Fruit fly (Drosophila melanogaster) whole organism, prepupa: ENCODE measurements around the gene sens-2.

Source experiments
- CG16779 ChIP-seq: fragments of 200-800 bp; sonication (Bioruptor generic); optimal IDR thresholded peaks from 3 replicates; lab custom pipeline; 2017; ENCODE audit warnings: missing biosample characterization, mild to moderate bottlenecking, missing genetic modification characterization
- CG3032 ChIP-seq: fragments of 200-800 bp; optimal IDR thresholded peaks from 2 replicates; lab custom pipeline; 2019; ENCODE audit warnings: missing biosample characterization, mild to moderate bottlenecking, missing genetic modification characterization, moderate library complexity
- CG6163 ChIP-seq: fragments of 200-800 bp; sonication (Bioruptor generic); IDR thresholded peaks from 3 replicates; pipeline ENCODE4 v1.3.6; 2022; ENCODE audit warnings: missing biosample characterization, missing genetic modification characterization
- Gug ChIP-seq: fragments of 200-800 bp; sonication (Bioruptor generic); IDR thresholded peaks from 2 replicates; pipeline ENCODE4 v1.3.6; 2022; ENCODE audit warnings: missing biosample characterization, missing genetic modification characterization
- Hr39 ChIP-seq: fragments of 200-800 bp; sonication (Bioruptor generic); optimal IDR thresholded peaks from 2 replicates; lab custom pipeline; 2016; ENCODE audit warnings: missing biosample characterization, missing genetic modification characterization
- OdsH ChIP-seq: fragments of 200-800 bp; sonication (Bioruptor generic); optimal IDR thresholded peaks from 3 replicates; lab custom pipeline; 2016; ENCODE audit warnings: missing biosample characterization, missing genetic modification characterization
- Smox ChIP-seq: fragments of 200-800 bp; sonication (Bioruptor generic); optimal IDR thresholded peaks from 3 replicates; lab custom pipeline; 2016; ENCODE audit warnings: missing biosample characterization, missing genetic modification characterization
- Sox102F ChIP-seq: fragments of 200-800 bp; sonication (Bioruptor generic); optimal IDR thresholded peaks from 2 replicates; lab custom pipeline; 2016; ENCODE audit warnings: missing biosample characterization, mild to moderate bottlenecking, missing genetic modification characterization
- acj6 ChIP-seq: fragments of 200-800 bp; sonication (Bioruptor generic); optimal IDR thresholded peaks from 3 replicates; lab custom pipeline; 2016; ENCODE audit warnings: missing biosample characterization, missing genetic modification characterization
- salr ChIP-seq, 2 experiments: fragments of 200-800 bp; sonication (Bioruptor generic); optimal IDR thresholded peaks; 3 replicates each; lab custom pipeline; 2016 to 2018; ENCODE audit warnings: missing biosample characterization in 2 of 2, missing genetic modification characterization in 2 of 2, mild to moderate bottlenecking in 1 of 2
- vri ChIP-seq: fragments of 200-800 bp; sonication (Bioruptor generic); optimal IDR thresholded peaks from 3 replicates; lab custom pipeline; 2016; ENCODE audit warnings: missing biosample characterization, mild to moderate bottlenecking, missing genetic modification characterization

DNA sequence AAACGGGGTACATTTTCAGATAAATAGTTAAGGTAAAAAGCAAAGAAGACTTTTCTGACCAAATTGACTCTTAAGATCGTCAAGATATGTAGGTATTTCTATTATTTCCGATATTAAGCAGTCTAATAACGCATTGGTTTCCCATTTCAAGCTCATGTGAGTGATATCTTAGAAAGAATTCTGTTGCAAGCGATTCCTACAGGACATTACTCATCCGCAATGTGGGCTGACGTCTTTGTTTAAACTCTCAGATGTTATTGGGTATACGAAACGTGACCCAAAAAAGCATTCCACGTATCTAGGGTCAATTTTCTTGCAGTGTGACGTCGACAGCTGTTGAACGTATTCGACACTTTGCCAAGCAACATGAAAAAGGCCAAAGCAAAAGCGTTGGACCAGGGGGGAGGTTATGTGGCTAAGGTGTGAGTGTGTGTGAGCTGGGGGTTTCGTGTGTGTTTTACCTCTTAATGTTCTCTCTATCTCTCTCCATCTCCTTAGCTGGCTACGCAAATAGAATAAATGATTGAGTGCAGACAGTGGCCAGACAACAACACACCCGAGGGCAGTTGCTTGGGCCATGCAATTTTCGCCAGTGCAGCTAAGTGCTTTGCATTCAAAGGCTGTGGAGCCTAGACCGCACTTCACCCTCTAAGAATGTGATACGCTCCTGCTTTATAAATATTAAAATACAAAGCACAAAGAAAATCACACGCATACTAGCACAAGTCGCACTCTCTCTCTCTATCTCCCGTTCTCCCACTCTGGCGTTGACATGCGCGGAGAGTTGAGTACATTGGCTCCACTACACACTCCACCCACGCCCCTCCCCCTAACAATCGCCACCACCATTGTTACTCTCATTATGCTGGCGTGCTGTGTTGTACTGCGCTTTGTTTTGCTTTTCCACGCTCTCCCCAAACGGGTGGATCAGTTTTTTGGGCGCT is 34.4 kb upstream of the sens-2 start:
- peak; percentile 92 for TF ChIP-seq Sox102F (GFP tag; lab: Kevin White, UChicago)
- peak; percentile 91 for TF ChIP-seq Smox (GFP tag; lab: Kevin White, UChicago)
- TF ChIP-seq vri (GFP tag; lab: Kevin White, UChicago): peak; percentile 72
- TF ChIP-seq salr (GFP tag; optimal IDR thresholded peaks at IDR 0.05; lab: Kevin White, UChicago): peak; percentile 62 to 99
- peak; percentile 82 for TF ChIP-seq Gug
- TF ChIP-seq acj6 (GFP tag; lab: Kevin White, UChicago): peak; percentile 94
- peak; percentile 93 for TF ChIP-seq CG3032
- peak; percentile 91 for TF ChIP-seq CG16779 (tag; lab: Kevin White, UChicago)
- peak; percentile 96 for TF ChIP-seq OdsH
- peak; percentile 91 for TF ChIP-seq CG6163 (GFP tag; lab: Robert Waterston, UW)
- peak; percentile 96 for TF ChIP-seq Hr39
